Fruit fly (Drosophila melanogaster): Measurements from ENCODE around the gene CG43342.
A peak's percentile ranks its signal among the peaks of the same experiment; 100 is the strongest.

Gene CG43342

dm6 chr3R:22400246-22400645 lies 19.1 kb downstream of the CG43342 start (continued):
- TF ChIP-seq Hand (GFP tag; optimal IDR thresholded peaks at IDR 0.05) (no peak), Aef1 (GFP tag; IDR thresholded peaks at IDR 0.05) (peak; percentile 35; the same call in 1 of the 3 replicates), fru (optimal IDR thresholded peaks at IDR 0.05) (no peak), CG18011 (GFP tag; optimal IDR thresholded peaks at IDR 0.05) (no peak), CG16779 (GFP tag; IDR thresholded peaks at IDR 0.05) (no peak), bigmax (GFP tag; optimal IDR thresholded peaks at IDR 0.05) (no peak), CG34224 (GFP tag; IDR thresholded peaks at IDR 0.05; ENCODE audit: partially characterized antibody) (no peak), nau (GFP tag; optimal IDR thresholded peaks at IDR 0.05) (no peak), eyg (GFP tag; optimal IDR thresholded peaks at IDR 0.05) (no peak), CG33557 (GFP tag; optimal IDR thresholded peaks at IDR 0.05) (no peak), toy (GFP tag; IDR thresholded peaks at IDR 0.05) (no peak), CG12299 (tag; optimal IDR thresholded peaks at IDR 0.05) (no peak), CG12391 (tag; optimal IDR thresholded peaks at IDR 0.05) (peak; percentile 5), CG13775 (GFP tag; optimal IDR thresholded peaks at IDR 0.05) (peak; percentile 14), sima (GFP tag; optimal IDR thresholded peaks at IDR 0.05) (no peak), CG3407 (GFP tag; optimal IDR thresholded peaks at IDR 0.05) (no peak), Dek (tag; optimal IDR thresholded peaks at IDR 0.05) (no peak), vfl (GFP tag; optimal IDR thresholded peaks at IDR 0.05) (no peak), sens (GFP tag) (peak; percentile 65)

- TF ChIP-seq jing (GFP tag; optimal IDR thresholded peaks at IDR 0.05) (no peak), wdn (GFP tag; IDR thresholded peaks at IDR 0.05) (no peak), Adf1 (GFP tag; IDR thresholded peaks at IDR 0.05) (peak; percentile 17; the same call in 1 of the 2 replicates)
Observed at dm6 chr3R:22402355-22402754, 21.2 kb downstream of the CG43342 start, which contains the start of gene CG13856. CG13856 (plus strand) TSS chr3R:22402655.

DNA sequence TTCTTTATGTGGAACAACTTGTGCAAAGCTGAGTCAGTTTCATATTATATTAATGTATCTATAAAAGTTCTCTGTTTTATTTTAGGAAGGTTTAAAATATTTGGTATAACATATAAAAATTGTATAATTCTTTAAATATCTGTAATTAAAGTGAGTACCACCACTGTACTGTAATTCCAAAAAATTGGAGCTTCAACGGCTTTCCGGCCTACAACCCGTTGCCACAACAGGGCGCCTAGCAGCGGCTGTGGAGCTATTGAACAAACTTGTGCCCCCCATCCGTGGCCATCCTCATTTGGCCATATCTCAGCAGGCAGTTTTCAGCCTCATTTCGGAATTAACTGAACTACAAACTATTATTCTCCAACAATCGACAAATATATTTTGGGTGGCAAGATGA lies 24.5 kb downstream of the CG43342 start, which contains the start of gene CG13855:
CG13855 (plus strand) TSS at position 301 of the 400 bp plus-strand sequence.
- no peak for TF ChIP-seq tap (tag; optimal IDR thresholded peaks at IDR 0.05)
- TF ChIP-seq fd64A (GFP tag; optimal IDR thresholded peaks at IDR 0.05), result no peak
- no peak for TF ChIP-seq Oaz (GFP tag; IDR thresholded peaks at IDR 0.05)
- TF ChIP-seq chif (GFP tag; optimal IDR thresholded peaks at IDR 0.05), result no peak
- TF ChIP-seq pan (optimal IDR thresholded peaks at IDR 0.05), result no peak
- TF ChIP-seq pan (GFP tag; optimal IDR thresholded peaks at IDR 0.05 in 1 of 2, IDR thresholded peaks at IDR 0.05 in 1 of 2), result no peak
- no peak for TF ChIP-seq CG11560 (tag; IDR thresholded peaks at IDR 0.05)
- no peak for TF ChIP-seq seq (GFP tag; IDR thresholded peaks at IDR 0.05)
- no peak for TF ChIP-seq Sin3A (optimal IDR thresholded peaks at IDR 0.05)

DNA sequence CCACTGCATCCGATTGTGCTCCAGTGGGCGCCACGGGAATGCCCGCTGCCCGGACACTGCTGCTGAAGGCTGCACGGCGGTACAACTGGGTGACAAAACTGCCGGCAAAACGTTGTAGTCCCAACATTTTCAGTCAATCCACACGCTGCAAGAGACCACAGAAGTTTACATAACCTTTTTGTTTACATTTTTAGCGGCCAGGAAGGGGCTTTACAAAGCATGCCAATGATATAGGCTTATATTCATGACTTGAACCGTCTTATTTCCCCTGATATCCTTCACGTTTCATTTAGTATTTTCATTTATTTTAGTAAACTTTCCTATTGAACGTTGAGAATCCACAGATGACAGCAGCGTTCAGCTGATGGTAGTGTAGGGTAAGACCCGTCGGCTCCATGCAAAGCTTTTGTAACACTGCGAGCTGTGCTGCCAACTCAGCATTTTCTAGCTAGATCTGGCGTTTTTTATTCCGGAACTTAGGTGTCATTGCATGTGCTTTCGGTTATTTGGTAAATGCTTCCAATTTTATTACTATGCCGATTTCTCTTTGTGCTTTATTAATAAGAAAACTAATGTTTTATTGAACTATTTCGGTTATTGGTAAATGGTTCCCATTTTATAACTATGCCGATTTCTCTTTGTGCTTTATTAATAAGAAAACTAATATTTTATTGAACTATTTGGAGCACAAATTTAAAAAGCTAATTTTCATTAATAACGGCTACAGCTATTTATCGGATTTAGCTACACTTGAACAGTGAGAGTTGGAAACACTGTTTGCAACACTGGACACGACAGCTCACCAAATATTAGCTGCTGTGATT lies 29.6 kb downstream of the CG43342 start, which contains the start of the genes CG13850 and lqfR:
CG13850 (minus strand) TSS at position 379 of the 824 bp plus-strand sequence.
lqfR (plus strand) TSS at position 765 of the 824 bp plus-strand sequence.
- TF ChIP-seq CG13775 (GFP tag; optimal IDR thresholded peaks at IDR 0.05), result peak; percentile 84
- TF ChIP-seq jigr1 (GFP tag; IDR thresholded peaks at IDR 0.05), result no peak
- no peak for TF ChIP-seq vnd (GFP tag; IDR thresholded peaks at IDR 0.05; ENCODE audit: partially characterized antibody)
- peak; percentile 50 for TF ChIP-seq Sry-δ (GFP tag; optimal IDR thresholded peaks at IDR 0.05)
- no peak for TF ChIP-seq mirr (GFP tag; optimal IDR thresholded peaks at IDR 0.05)
- peak; percentile 33; the same call in 1 of the 2 replicates for TF ChIP-seq CG10366 (GFP tag; IDR thresholded peaks at IDR 0.05)
- TF ChIP-seq Atf6 (GFP tag; IDR thresholded peaks at IDR 0.05), result no peak
- no peak for TF ChIP-seq CG12769 (tag; optimal IDR thresholded peaks at IDR 0.05)
- peak; percentile 81 for TF ChIP-seq CG9609 (GFP tag; optimal IDR thresholded peaks at IDR 0.05)
- TF ChIP-seq Asciz (GFP tag; optimal IDR thresholded peaks at IDR 0.05), result peak; percentile 35
- TF ChIP-seq CG10431 (GFP tag; optimal IDR thresholded peaks at IDR 0.05), result peak; percentile 1
- no peak for TF ChIP-seq aop (GFP tag; IDR thresholded peaks at IDR 0.05)
- TF ChIP-seq Lhr (GFP tag; optimal IDR thresholded peaks at IDR 0.05), result peak; percentile 53
- TF ChIP-seq lov (optimal IDR thresholded peaks at IDR 0.05), result no peak
- TF ChIP-seq lov (GFP tag; IDR thresholded peaks at IDR 0.05), result no peak
- no peak for TF ChIP-seq grn (GFP tag; optimal IDR thresholded peaks at IDR 0.05)
- no peak for TF ChIP-seq CG14860 (GFP tag; IDR thresholded peaks at IDR 0.05; ENCODE audit: partially characterized antibody)
- TF ChIP-seq CG18011 (GFP tag; optimal IDR thresholded peaks at IDR 0.05), result peak; percentile 36
- TF ChIP-seq Adf1 (GFP tag; IDR thresholded peaks at IDR 0.05), result no peak
